Fruit fly (Drosophila melanogaster) Kc167 (cell line): Measurements from ENCODE around the gene amx.

Experiments used
- Myc ChIP-seq: fragments of >200 bp; optimal IDR thresholded peaks from 2 replicates; lab custom pipeline; 2017; ENCODE audit warnings: missing external identifiers
- psq ChIP-seq: fragments of >200 bp; optimal IDR thresholded peaks from 2 replicates; lab custom pipeline; 2017; ENCODE audit warnings: missing external identifiers

dm6 chrX:9196362-9196761 is 50.8 kb downstream of the amx start, which contains the start of gene CG12118:
- TF ChIP-seq Myc (lab: Kevin White, UChicago) (no peak), psq (lab: Kevin White, UChicago) (no peak)
